Worm (Caenorhabditis elegans) whole organism, late embryonic: Measurements from ENCODE around the gene F21H7.3.

ENCODE experiments used
- ama-1 ChIP-seq: fragments of 150-350 bp; optimal IDR thresholded peaks from 2 replicates; lab custom pipeline; 2014
- ceh-45 ChIP-seq: fragments of 200-800 bp; sonication (Bioruptor generic); IDR thresholded peaks from 2 replicates; pipeline ENCODE4 v1.3.6; 2022; ENCODE audit warnings: missing genetic modification reagents, missing genetic modification characterization, missing compliant biosample characterization
- dve-1 ChIP-seq: sonication (generic microtip); optimal IDR thresholded peaks from 2 replicates; lab custom pipeline; 2017; ENCODE audit warnings: antibody characterized with exemption, mild to moderate bottlenecking, missing genetic modification characterization, missing compliant biosample characterization
- fkh-10 ChIP-seq: fragments of 150-350 bp; optimal IDR thresholded peaks from 2 replicates; lab custom pipeline; 2014; ENCODE audit warnings: missing biosample characterization, missing genetic modification reagents, missing genetic modification characterization
- fkh-6 ChIP-seq: sonication (generic microtip); optimal IDR thresholded peaks from 2 replicates; lab custom pipeline; 2016; ENCODE audit warnings: missing genetic modification characterization, missing compliant biosample characterization
- hlh-30 ChIP-seq: sonication (generic microtip); optimal IDR thresholded peaks from 2 replicates; lab custom pipeline; 2017; ENCODE audit warnings: antibody characterized with exemption, missing genetic modification characterization, missing compliant biosample characterization; ENCODE audit not compliant: insufficient read depth
- pag-3 ChIP-seq: sonication (generic microtip); optimal IDR thresholded peaks from 2 replicates; lab custom pipeline; 2016; ENCODE audit warnings: missing compliant biosample characterization, missing genetic modification characterization, borderline replicate concordance
- pha-4 ChIP-seq: fragments of 150-350 bp; optimal IDR thresholded peaks from 2 replicates; lab custom pipeline; 2018; ENCODE audit warnings: missing biosample characterization, missing genetic modification reagents, missing genetic modification characterization
- rnt-1 ChIP-seq: sonication (generic microtip); optimal IDR thresholded peaks from 2 replicates; lab custom pipeline; 2016; ENCODE audit warnings: missing genetic modification characterization, missing compliant biosample characterization
- ttx-3 ChIP-seq: sonication (generic microtip); optimal IDR thresholded peaks from 2 replicates; lab custom pipeline; 2016; ENCODE audit warnings: missing genetic modification reagents, missing genetic modification characterization, missing compliant biosample characterization

DNA sequence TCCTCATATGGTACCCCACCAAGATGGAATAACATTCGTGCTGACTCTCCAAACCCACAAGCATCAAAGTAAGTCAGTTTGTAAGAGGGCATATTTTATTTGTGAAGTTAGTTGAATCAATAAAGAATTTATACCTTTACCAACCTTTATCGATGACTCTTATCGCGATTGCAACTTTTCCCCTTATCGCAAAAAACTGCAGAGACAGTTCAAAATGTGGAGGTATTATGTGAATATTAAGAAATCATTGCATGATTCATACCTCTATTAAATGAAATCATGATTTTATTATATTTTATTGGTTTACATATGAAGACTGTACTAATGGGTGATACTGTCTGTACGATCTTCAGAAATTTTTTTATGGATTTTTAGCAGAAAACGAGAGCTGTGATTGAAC lies 2.9 kb downstream of the F21H7.3 start, which contains the start of gene gst-22:
- TF ChIP-seq pag-3 (tag; lab: Kevin White, UChicago) (no peak), ttx-3 (tag; lab: Kevin White, UChicago) (no peak), pha-4 (tag; lab: Kevin White, UChicago) (no peak), ama-1 (lab: Kevin White, UChicago) (no peak), fkh-6 (tag; lab: Kevin White, UChicago) (no peak), ceh-45 (no peak), fkh-10 (GFP tag; lab: Kevin White, UChicago) (no peak), hlh-30 (tag; lab: Kevin White, UChicago) (no peak), dve-1 (no peak), rnt-1 (tag; lab: Kevin White, UChicago) (no peak)
